Fruit fly (Drosophila melanogaster) whole organism, embryonic: ENCODE measurements around the gene CG12784.

ENCODE experiments used
- B-H2 ChIP-seq: fragments of 200-800 bp; sonication (Bioruptor generic); optimal IDR thresholded peaks from 2 replicates; lab custom pipeline; 2018; ENCODE audit warnings: missing biosample characterization, mild to moderate bottlenecking, missing genetic modification characterization
- CG11093 ChIP-seq: fragments of 200-800 bp; sonication (Bioruptor generic); IDR thresholded peaks from 3 replicates; pipeline ENCODE4 v1.3.6; 2022; ENCODE audit warnings: missing biosample characterization, missing genetic modification characterization
- CG1529 ChIP-seq: fragments of 200-800 bp; sonication (Bioruptor generic); optimal IDR thresholded peaks from 3 replicates; lab custom pipeline; 2018; ENCODE audit warnings: missing biosample characterization, missing genetic modification characterization
- CG1602 ChIP-seq: fragments of 200-800 bp; sonication (Bioruptor generic); optimal IDR thresholded peaks from 3 replicates; lab custom pipeline; 2016; ENCODE audit warnings: missing biosample characterization, missing genetic modification characterization
- CG17385 ChIP-seq: fragments of 200-800 bp; sonication (Bioruptor generic); optimal IDR thresholded peaks from 3 replicates; lab custom pipeline; 2018; ENCODE audit warnings: missing biosample characterization, mild to moderate bottlenecking, missing genetic modification characterization
- CG18599 ChIP-seq: fragments of 200-800 bp; sonication (Bioruptor generic); optimal IDR thresholded peaks from 3 replicates; lab custom pipeline; 2017; ENCODE audit warnings: missing biosample characterization, missing genetic modification characterization, mild to moderate bottlenecking, moderate library complexity, missing genetic modification reagents
- CG2120 ChIP-seq: fragments of 200-800 bp; sonication (Bioruptor generic); optimal IDR thresholded peaks from 3 replicates; lab custom pipeline; 2016; ENCODE audit warnings: missing biosample characterization, missing genetic modification characterization
- CG30020 ChIP-seq: fragments of 200-800 bp; optimal IDR thresholded peaks from 2 replicates; lab custom pipeline; 2019; ENCODE audit warnings: missing biosample characterization, mild to moderate bottlenecking, missing genetic modification characterization, moderate library complexity
- CG31441 ChIP-seq: fragments of 200-800 bp; sonication (Bioruptor generic); IDR thresholded peaks from 2 replicates; pipeline ENCODE4 v1.3.6; 2022; ENCODE audit warnings: missing biosample characterization, missing genetic modification characterization
- CG3163 ChIP-seq: fragments of 200-800 bp; sonication (Bioruptor generic); optimal IDR thresholded peaks from 3 replicates; lab custom pipeline; 2016; ENCODE audit warnings: missing biosample characterization, missing genetic modification characterization
- CG33557 ChIP-seq: fragments of 200-800 bp; sonication (Bioruptor generic); optimal IDR thresholded peaks from 2 replicates; lab custom pipeline; 2019; ENCODE audit warnings: missing biosample characterization, mild to moderate bottlenecking, missing genetic modification characterization, moderate library complexity
- CG42726 ChIP-seq: fragments of 200-800 bp; sonication (Bioruptor generic); IDR thresholded peaks from 2 replicates; pipeline ENCODE4 v1.3.6; 2022; ENCODE audit warnings: missing biosample characterization, missing genetic modification characterization; ENCODE audit not compliant: partially characterized antibody
- CG4617 ChIP-seq: fragments of 200-800 bp; sonication (Bioruptor generic); optimal IDR thresholded peaks from 3 replicates; lab custom pipeline; 2016; ENCODE audit warnings: missing biosample characterization, missing genetic modification characterization, borderline replicate concordance
- CG6654 ChIP-seq: fragments of 200-800 bp; sonication (Bioruptor generic); optimal IDR thresholded peaks from 2 replicates; lab custom pipeline; 2017; ENCODE audit warnings: missing biosample characterization, mild to moderate bottlenecking, missing genetic modification characterization
- CG7372 ChIP-seq: fragments of 200-800 bp; sonication (Bioruptor generic); IDR thresholded peaks from 2 replicates; pipeline ENCODE4 v1.3.6; 2022; ENCODE audit warnings: missing biosample characterization, missing genetic modification characterization
- CG8388 ChIP-seq: fragments of 200-800 bp; sonication (Bioruptor generic); optimal IDR thresholded peaks from 2 replicates; lab custom pipeline; 2019; ENCODE audit warnings: missing biosample characterization, mild to moderate bottlenecking, missing genetic modification characterization, moderate library complexity
- CG9609 ChIP-seq: fragments of 200-800 bp; sonication (Bioruptor generic); optimal IDR thresholded peaks from 3 replicates; lab custom pipeline; 2016; ENCODE audit warnings: missing biosample characterization, missing genetic modification characterization
- CG9727 ChIP-seq: fragments of 200-800 bp; sonication (Bioruptor generic); optimal IDR thresholded peaks from 3 replicates; lab custom pipeline; 2017; ENCODE audit warnings: missing biosample characterization, mild to moderate bottlenecking, missing genetic modification characterization
- Camta ChIP-seq: fragments of 200-800 bp; sonication (Bioruptor generic); optimal IDR thresholded peaks from 2 replicates; lab custom pipeline; 2016; ENCODE audit warnings: missing biosample characterization, missing genetic modification characterization
- CrebB ChIP-seq: fragments of 200-800 bp; sonication (Bioruptor generic); optimal IDR thresholded peaks from 3 replicates; lab custom pipeline; 2018; ENCODE audit warnings: missing biosample characterization, mild to moderate bottlenecking, missing genetic modification characterization
- D19B ChIP-seq: fragments of 200-800 bp; sonication (Bioruptor generic); optimal IDR thresholded peaks from 2 replicates; lab custom pipeline; 2017; ENCODE audit warnings: missing biosample characterization, mild to moderate bottlenecking, missing genetic modification characterization
- Doc2 ChIP-seq: fragments of 200-800 bp; sonication (Bioruptor generic); IDR thresholded peaks from 2 replicates; pipeline ENCODE4 v1.3.6; 2022; ENCODE audit warnings: missing biosample characterization, missing genetic modification characterization
- Dref ChIP-seq: fragments of 200-800 bp; sonication (Bioruptor generic); IDR thresholded peaks from 2 replicates; pipeline ENCODE4 v1.3.6; 2022; ENCODE audit warnings: missing biosample characterization, missing genetic modification characterization
- Fer3 ChIP-seq: fragments of 200-800 bp; sonication (Bioruptor generic); optimal IDR thresholded peaks from 2 replicates; lab custom pipeline; 2018; ENCODE audit warnings: missing biosample characterization, mild to moderate bottlenecking, missing genetic modification characterization, moderate library complexity
- H2.0 ChIP-seq: fragments of 200-800 bp; sonication (Bioruptor generic); IDR thresholded peaks from 2 replicates; pipeline ENCODE4 v1.3.6; 2022; ENCODE audit warnings: missing biosample characterization, missing genetic modification characterization
- Hand ChIP-seq: fragments of 200-800 bp; sonication (Bioruptor generic); optimal IDR thresholded peaks from 2 replicates; lab custom pipeline; 2017; ENCODE audit warnings: mild to moderate bottlenecking, missing biosample characterization, missing genetic modification reagents, missing genetic modification characterization
- Hr39 ChIP-seq: fragments of >200 bp; optimal IDR thresholded peaks from 2 replicates; lab custom pipeline; 2017
- Lpt ChIP-seq: fragments of >200 bp; optimal IDR thresholded peaks from 2 replicates; lab custom pipeline; 2018; ENCODE audit warnings: missing biosample characterization, missing genetic modification characterization
- Xbp1 ChIP-seq: fragments of 200-800 bp; sonication (Bioruptor generic); optimal IDR thresholded peaks from 3 replicates; lab custom pipeline; 2016; ENCODE audit warnings: missing biosample characterization, mild to moderate bottlenecking, missing genetic modification characterization
- Xrp1 ChIP-seq: fragments of 200-800 bp; sonication (Bioruptor generic); IDR thresholded peaks from 2 replicates; pipeline ENCODE4 v1.3.6; 2022; ENCODE audit warnings: missing biosample characterization, missing genetic modification characterization
- abd-A ChIP-seq: fragments of 200-800 bp; sonication (Bioruptor generic); optimal IDR thresholded peaks from 3 replicates; lab custom pipeline; 2019; ENCODE audit warnings: missing biosample characterization, mild to moderate bottlenecking, missing genetic modification characterization, moderate library complexity
- al ChIP-seq: fragments of 200-800 bp; sonication (Bioruptor generic); IDR thresholded peaks from 2 replicates; pipeline ENCODE4 v1.3.6; 2022; ENCODE audit warnings: missing biosample characterization, missing genetic modification characterization
- cato ChIP-seq: fragments of 200-800 bp; sonication (Bioruptor generic); optimal IDR thresholded peaks from 2 replicates; lab custom pipeline; 2016; ENCODE audit warnings: missing biosample characterization, missing genetic modification characterization, borderline replicate concordance
- caup ChIP-seq: fragments of 200-800 bp; sonication (Bioruptor generic); optimal IDR thresholded peaks from 3 replicates; lab custom pipeline; 2017; ENCODE audit warnings: missing biosample characterization, mild to moderate bottlenecking, missing genetic modification characterization, moderate library complexity; ENCODE audit not compliant: severe bottlenecking
- chn ChIP-seq: fragments of 200-800 bp; sonication (Bioruptor generic); optimal IDR thresholded peaks from 2 replicates; lab custom pipeline; 2016; ENCODE audit warnings: missing biosample characterization, missing genetic modification characterization
- crc ChIP-seq: fragments of 200-800 bp; sonication (Bioruptor generic); optimal IDR thresholded peaks from 2 replicates; lab custom pipeline; 2016; ENCODE audit warnings: missing biosample characterization, missing genetic modification characterization
- crp ChIP-seq, 2 experiments: fragments of 200-800 bp; sonication (Bioruptor generic); optimal IDR thresholded peaks; 2 replicates in 1 of 2; 3 replicates in 1 of 2; lab custom pipeline; 2017; ENCODE audit warnings: missing biosample characterization in 2 of 2, missing genetic modification characterization in 2 of 2, mild to moderate bottlenecking in 1 of 2, moderate library complexity in 1 of 2
- cwo ChIP-seq: fragments of 200-800 bp; sonication (Bioruptor generic); optimal IDR thresholded peaks from 3 replicates; lab custom pipeline; 2017; ENCODE audit warnings: missing biosample characterization, missing genetic modification characterization, mild to moderate bottlenecking, moderate library complexity, missing genetic modification reagents
- dysf ChIP-seq: fragments of 200-800 bp; sonication (Bioruptor generic); IDR thresholded peaks from 3 replicates; pipeline ENCODE4 v1.3.6; 2022; ENCODE audit warnings: missing biosample characterization, missing genetic modification characterization
- gro ChIP-seq: fragments of 200-800 bp; sonication (Bioruptor generic); optimal IDR thresholded peaks from 2 replicates; lab custom pipeline; 2016; ENCODE audit warnings: missing biosample characterization, missing genetic modification characterization
- kay ChIP-seq: fragments of 200-800 bp; sonication (Bioruptor generic); optimal IDR thresholded peaks from 2 replicates; lab custom pipeline; 2016; ENCODE audit warnings: missing biosample characterization, missing genetic modification characterization
- luna ChIP-seq: fragments of 200-800 bp; sonication (Bioruptor generic); optimal IDR thresholded peaks from 2 replicates; lab custom pipeline; 2016; ENCODE audit warnings: missing biosample characterization, missing genetic modification characterization
- odd ChIP-seq: fragments of 200-800 bp; sonication (Bioruptor generic); optimal IDR thresholded peaks from 2 replicates; lab custom pipeline; 2017; ENCODE audit warnings: missing biosample characterization, mild to moderate bottlenecking, missing genetic modification characterization
- pfk ChIP-seq: fragments of 200-800 bp; sonication (Bioruptor generic); optimal IDR thresholded peaks from 2 replicates; lab custom pipeline; 2018; ENCODE audit warnings: missing biosample characterization, mild to moderate bottlenecking, missing genetic modification characterization, moderate library complexity
- pnt ChIP-seq: fragments of 200-800 bp; sonication (Bioruptor generic); optimal IDR thresholded peaks from 3 replicates; lab custom pipeline; 2016; ENCODE audit warnings: missing biosample characterization, missing genetic modification characterization
- pros ChIP-seq: fragments of 200-800 bp; sonication (Bioruptor generic); optimal IDR thresholded peaks from 3 replicates; lab custom pipeline; 2019; ENCODE audit warnings: missing biosample characterization, mild to moderate bottlenecking, missing genetic modification characterization, moderate library complexity
- run ChIP-seq: fragments of 200-800 bp; sonication (Bioruptor generic); optimal IDR thresholded peaks from 3 replicates; lab custom pipeline; 2018; ENCODE audit warnings: missing biosample characterization, mild to moderate bottlenecking, missing genetic modification characterization
- sob ChIP-seq: fragments of 200-800 bp; sonication (Bioruptor generic); IDR thresholded peaks from 2 replicates; pipeline ENCODE4 v1.3.6; 2022; ENCODE audit warnings: missing biosample characterization, missing genetic modification characterization
- sr ChIP-seq: fragments of 200-800 bp; sonication (Bioruptor generic); IDR thresholded peaks from 3 replicates; pipeline ENCODE4 v1.3.6; 2022; ENCODE audit warnings: missing biosample characterization, missing genetic modification characterization
- stwl ChIP-seq: fragments of 200-800 bp; sonication (Bioruptor generic); optimal IDR thresholded peaks from 3 replicates; lab custom pipeline; 2018; ENCODE audit warnings: missing biosample characterization, mild to moderate bottlenecking, missing genetic modification characterization, moderate library complexity
- toy ChIP-seq: fragments of 200-800 bp; sonication (Bioruptor generic); IDR thresholded peaks from 2 replicates; pipeline ENCODE4 v1.3.6; 2022; ENCODE audit warnings: missing biosample characterization, missing genetic modification characterization
- z ChIP-seq: fragments of 200-800 bp; sonication (Bioruptor generic); IDR thresholded peaks from 3 replicates; pipeline ENCODE4 v1.3.6; 2022; ENCODE audit warnings: missing biosample characterization, missing genetic modification characterization

The CG12784 gene

DNA sequence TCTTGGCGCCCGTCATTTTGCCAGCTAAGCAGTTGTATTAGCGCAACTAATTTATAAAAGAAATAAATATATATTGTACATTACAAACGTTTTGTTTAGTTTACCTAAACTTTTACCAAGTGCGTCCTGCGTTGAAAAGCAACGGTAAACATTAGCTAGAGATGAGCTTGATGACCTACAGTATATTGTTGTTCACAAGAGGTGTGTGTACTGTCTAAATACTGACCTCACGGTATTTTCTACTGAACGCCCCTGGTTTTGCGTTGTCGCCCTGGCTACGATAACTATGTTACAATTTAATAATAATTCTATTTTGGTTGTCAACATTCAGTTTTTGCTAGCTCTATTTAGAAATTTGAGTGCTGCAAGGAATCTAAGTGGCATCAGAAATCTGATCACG is 29.5 kb downstream of the CG12784 start, which contains the start of gene Acyp2 (continued):
- peak; percentile 51 for TF ChIP-seq Xbp1 (GFP tag; lab: Kevin White, UChicago)
- TF ChIP-seq toy (GFP tag; lab: Robert Waterston, UW), result no peak
- TF ChIP-seq caup (GFP tag; lab: Kevin White, UChicago), result peak; percentile 36
- no peak for TF ChIP-seq al (GFP tag; lab: Robert Waterston, UW)
- no peak for TF ChIP-seq Xrp1
- TF ChIP-seq CG11093 (GFP tag; lab: Robert Waterston, UW), result no peak
- no peak for TF ChIP-seq abd-A (tag; lab: Kevin White, UChicago)
- no peak for TF ChIP-seq z (GFP tag; lab: Robert Waterston, UW)
- TF ChIP-seq chn (GFP tag; lab: Kevin White, UChicago), result no peak
- no peak for TF ChIP-seq run (tag; lab: Kevin White, UChicago)
- TF ChIP-seq Fer3 (tag; lab: Kevin White, UChicago), result no peak
- TF ChIP-seq Camta (GFP tag; lab: Kevin White, UChicago), result no peak
- no peak for TF ChIP-seq Doc2 (GFP tag; lab: Robert Waterston, UW)
- no peak for TF ChIP-seq CG7372 (GFP tag; lab: Robert Waterston, UW)
- peak; percentile 12 for TF ChIP-seq kay
- TF ChIP-seq odd (GFP tag; lab: Kevin White, UChicago), result no peak
- peak; percentile 8 for TF ChIP-seq CG30020
- TF ChIP-seq CG8388 (GFP tag; lab: Kevin White, UChicago), result no peak
- TF ChIP-seq sr, result no peak
- no peak for TF ChIP-seq cwo (GFP tag; lab: Kevin White, UChicago)
- no peak for TF ChIP-seq CG18599 (GFP tag; lab: Kevin White, UChicago)
- no peak for TF ChIP-seq cato
- no peak for TF ChIP-seq CG31441
- TF ChIP-seq CG42726, result peak; percentile 42; the same call in 1 of the 2 replicates
- TF ChIP-seq B-H2 (GFP tag; lab: Kevin White, UChicago), result peak; percentile 0
- TF ChIP-seq CG4617 (GFP tag; lab: Kevin White, UChicago), result peak; percentile 69
- no peak for TF ChIP-seq pros (GFP tag; lab: Kevin White, UChicago)
- TF ChIP-seq pnt, result no peak
- no peak for TF ChIP-seq gro
- peak; percentile 6 for TF ChIP-seq D19B
- TF ChIP-seq pfk (GFP tag; lab: Kevin White, UChicago), result no peak
- TF ChIP-seq sob, result peak; percentile 16; the same call in 1 of the 2 replicates
- TF ChIP-seq crp (GFP tag; optimal IDR thresholded peaks at IDR 0.05; lab: Kevin White, UChicago), result no peak
- TF ChIP-seq CrebB (tag; lab: Kevin White, UChicago), result no peak
- no peak for TF ChIP-seq Lpt (GFP tag; lab: Kevin White, UChicago)
- no peak for TF ChIP-seq CG17385
- TF ChIP-seq CG9727 (GFP tag; lab: Kevin White, UChicago), result no peak
- TF ChIP-seq CG1529, result no peak
- TF ChIP-seq CG33557, result no peak
- TF ChIP-seq CG9609, result no peak
- peak; percentile 62 for TF ChIP-seq CG2120 (GFP tag; lab: Kevin White, UChicago)
- TF ChIP-seq Hr39 (lab: Kevin White, UChicago), result no peak
- no peak for TF ChIP-seq CG6654
- peak; percentile 60 for TF ChIP-seq Dref (GFP tag; lab: Robert Waterston, UW)
- TF ChIP-seq CG3163 (GFP tag; lab: Kevin White, UChicago), result no peak
- peak; percentile 79 for TF ChIP-seq stwl (tag; lab: Kevin White, UChicago)
- no peak for TF ChIP-seq Hand (GFP tag; lab: Kevin White, UChicago)
- TF ChIP-seq dysf (GFP tag; lab: Robert Waterston, UW), result no peak
- no peak for TF ChIP-seq CG1602 (GFP tag; lab: Kevin White, UChicago)
- no peak for TF ChIP-seq H2.0 (GFP tag; lab: Robert Waterston, UW)
- TF ChIP-seq luna (GFP tag; lab: Kevin White, UChicago), result no peak
- TF ChIP-seq crc (GFP tag; lab: Kevin White, UChicago), result peak; percentile 19
